Worm (Caenorhabditis elegans): ENCODE results near the gene Y105C5B.25.

Gene Y105C5B.25

DNA sequence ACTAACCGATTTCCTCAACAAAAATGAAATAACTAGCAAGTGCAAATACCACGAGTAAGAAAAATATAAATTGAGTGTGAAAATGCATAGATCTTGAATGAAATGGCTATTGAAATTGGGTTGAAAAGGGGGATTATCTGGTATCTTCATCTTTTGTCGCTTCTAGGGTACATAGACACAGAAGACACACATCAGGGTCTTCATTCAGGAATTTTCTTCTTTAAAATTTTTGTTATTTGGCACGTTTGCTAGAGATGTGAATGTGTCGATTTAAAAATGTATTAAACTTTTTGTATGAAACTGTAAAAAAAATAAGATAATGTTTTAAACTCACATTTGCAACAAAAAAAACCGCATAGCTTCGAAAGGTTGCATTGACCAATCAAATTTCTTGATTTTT, at the start of gene Y105C5B.25:
TSS of gene Y105C5B.25 (minus strand) at position 101 of the 400 bp plus-strand sequence.
- TF ChIP-seq ceh-82 (tag; optimal IDR thresholded peaks at IDR 0.05) (no peak), nhr-10 (tag; optimal IDR thresholded peaks at IDR 0.05) (no peak), nhr-11 (tag; optimal IDR thresholded peaks at IDR 0.05) (no peak), R02D3.7 (tag; optimal IDR thresholded peaks at IDR 0.05) (no peak), unc-62 (GFP tag; optimal IDR thresholded peaks at IDR 0.05) (no peak), crh-2 (tag; optimal IDR thresholded peaks at IDR 0.05) (no peak), F13H6.1 (tag; optimal IDR thresholded peaks at IDR 0.05) (no peak), ztf-4 (tag; optimal IDR thresholded peaks at IDR 0.05) (no peak), zag-1 (tag; optimal IDR thresholded peaks at IDR 0.05) (no peak), unc-39 (tag; optimal IDR thresholded peaks at IDR 0.05) (no peak), lsy-2 (tag; optimal IDR thresholded peaks at IDR 0.05) (no peak), gmeb-1 (tag; optimal IDR thresholded peaks at IDR 0.05) (no peak), elt-1 (tag; optimal IDR thresholded peaks at IDR 0.05) (no peak), ama-1 (optimal IDR thresholded peaks at IDR 0.05) (no peak), unc-55 (GFP tag; optimal IDR thresholded peaks at IDR 0.05) (no peak)

DNA sequence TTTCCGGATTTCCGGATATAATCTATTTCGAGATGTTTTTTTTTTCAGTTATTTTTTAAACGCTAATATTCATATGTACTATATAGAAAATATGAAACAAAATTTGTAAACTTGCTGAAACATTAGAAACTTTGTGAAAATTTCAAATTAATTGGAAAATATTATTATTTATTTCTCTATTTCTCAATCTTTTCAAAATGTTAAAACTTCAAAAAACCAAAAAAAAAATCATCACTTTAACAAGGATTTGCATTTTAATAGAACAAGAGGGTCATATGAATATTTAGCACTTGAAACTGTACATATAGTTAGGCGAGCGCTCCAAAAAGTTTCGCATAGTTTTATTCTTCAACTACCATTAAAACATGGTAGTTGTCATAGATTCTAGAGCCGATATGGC, 49.8 kb upstream of the Y105C5B.25 start, which contains the start of gene Y7A9A.1:
TSS of gene Y7A9A.1 (plus strand) at position 301 of the 400 bp plus-strand sequence.
- no peak for TF ChIP-seq nhr-11 (tag; optimal IDR thresholded peaks at IDR 0.05)
- TF ChIP-seq alr-1 (tag; optimal IDR thresholded peaks at IDR 0.05), result no peak
- TF ChIP-seq ztf-11 (tag; optimal IDR thresholded peaks at IDR 0.05), result no peak

DNA sequence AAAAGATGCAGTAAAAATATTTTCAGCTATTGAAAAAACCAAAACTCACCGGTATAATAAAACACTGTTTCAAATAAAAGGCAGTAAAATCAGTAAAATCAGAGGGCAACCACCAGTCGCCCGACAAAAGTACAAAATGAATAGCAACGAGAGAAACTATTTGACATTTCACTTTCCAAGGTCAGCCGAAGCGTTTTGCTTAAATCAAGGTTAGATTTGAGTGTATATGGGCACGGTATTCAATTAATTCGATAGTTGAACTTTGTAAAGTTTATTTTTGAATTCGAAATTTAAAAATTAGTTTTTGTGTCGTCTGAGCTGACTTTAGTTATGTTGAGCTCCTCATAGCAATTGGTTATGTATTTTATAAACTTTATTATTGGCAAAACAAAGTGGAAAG, 45.8 kb upstream of the Y105C5B.25 start:
- TF ChIP-seq nhr-11 (tag; optimal IDR thresholded peaks at IDR 0.05), result no peak
- TF ChIP-seq peb-1 (tag; optimal IDR thresholded peaks at IDR 0.05), result no peak
- TF ChIP-seq blmp-1 (tag; optimal IDR thresholded peaks at IDR 0.05; ENCODE audit: insufficient read depth), result peak; percentile 52

ce11 chrIV:16191597-16191996, 44.6 kb upstream of the Y105C5B.25 start:
- no peak for TF ChIP-seq R02D3.7 (tag; optimal IDR thresholded peaks at IDR 0.05)
- no peak for TF ChIP-seq nhr-129 (tag; optimal IDR thresholded peaks at IDR 0.05)
- no peak for TF ChIP-seq elt-1 (tag; optimal IDR thresholded peaks at IDR 0.05)
- TF ChIP-seq nhr-77 (tag; optimal IDR thresholded peaks at IDR 0.05), result no peak
- no peak for TF ChIP-seq mbf-1 (tag; optimal IDR thresholded peaks at IDR 0.05)
- no peak for TF ChIP-seq nhr-6 (tag; optimal IDR thresholded peaks at IDR 0.05)
- no peak for TF ChIP-seq nhr-237 (tag; optimal IDR thresholded peaks at IDR 0.05)
- TF ChIP-seq ceh-82 (tag; optimal IDR thresholded peaks at IDR 0.05), result no peak
- TF ChIP-seq fos-1 (tag; optimal IDR thresholded peaks at IDR 0.05), result no peak
- TF ChIP-seq mdl-1 (tag; optimal IDR thresholded peaks at IDR 0.05), result no peak
- no peak for TF ChIP-seq sma-9 (GFP tag; optimal IDR thresholded peaks at IDR 0.05)
- no peak for TF ChIP-seq sma-9 (tag; optimal IDR thresholded peaks at IDR 0.05)
- TF ChIP-seq egl-27 (tag; optimal IDR thresholded peaks at IDR 0.05), result no peak
- TF ChIP-seq nhr-12 (tag; optimal IDR thresholded peaks at IDR 0.05), result no peak

- TF ChIP-seq unc-62 (GFP tag; optimal IDR thresholded peaks at IDR 0.05), result no peak
Observed at ce11 chrIV:16186008-16186407, 39.1 kb upstream of the Y105C5B.25 start.

DNA sequence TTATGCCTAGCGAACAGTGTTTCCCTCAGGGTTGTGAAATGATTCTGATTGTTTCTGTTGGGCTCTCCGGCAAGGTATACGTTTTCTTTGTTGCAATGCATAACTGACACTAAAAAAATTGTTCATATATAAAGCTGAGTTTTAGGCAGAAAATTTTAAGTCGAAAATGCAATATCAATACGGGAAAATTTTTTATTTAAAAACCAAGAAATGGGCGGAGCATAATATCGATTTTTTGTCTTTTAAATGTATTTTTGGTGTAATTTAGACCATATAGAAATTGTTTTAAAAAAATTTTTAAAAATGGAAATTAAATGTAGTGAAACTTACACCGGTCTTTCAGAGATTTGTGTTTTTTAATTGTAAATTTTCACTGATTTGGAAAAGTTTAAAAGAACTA, 37.6 kb upstream of the Y105C5B.25 start, which contains the start of gene Y105C5B.1413:
TSS of gene Y105C5B.1413 (minus strand) at position 101 of the 400 bp plus-strand sequence.
- no peak for TF ChIP-seq ZK546.5 (tag; optimal IDR thresholded peaks at IDR 0.05)
- no peak for TF ChIP-seq skn-1 (tag; optimal IDR thresholded peaks at IDR 0.05)
- no peak for TF ChIP-seq nhr-10 (tag; optimal IDR thresholded peaks at IDR 0.05)
- no peak for TF ChIP-seq lin-11 (tag; optimal IDR thresholded peaks at IDR 0.05)
- TF ChIP-seq nhr-11 (tag; optimal IDR thresholded peaks at IDR 0.05), result no peak
- no peak for TF ChIP-seq nhr-25 (tag; optimal IDR thresholded peaks at IDR 0.05)
- no peak for TF ChIP-seq lsy-2 (tag; optimal IDR thresholded peaks at IDR 0.05)
- no peak for TF ChIP-seq nhr-129 (tag; optimal IDR thresholded peaks at IDR 0.05)
- TF ChIP-seq sma-9 (GFP tag; optimal IDR thresholded peaks at IDR 0.05), result no peak
- TF ChIP-seq sma-9 (tag; optimal IDR thresholded peaks at IDR 0.05), result no peak
- no peak for TF ChIP-seq ama-1 (optimal IDR thresholded peaks at IDR 0.05)
- no peak for TF ChIP-seq mdl-1 (tag; optimal IDR thresholded peaks at IDR 0.05)
- no peak for TF ChIP-seq aly-2 (tag; optimal IDR thresholded peaks at IDR 0.05)
- no peak for TF ChIP-seq nhr-77 (tag; optimal IDR thresholded peaks at IDR 0.05)
